Worm (Caenorhabditis elegans): ENCODE results near the gene arp-6.

ce11 chrII:8058769-8059168 is 21.6 kb upstream of the arp-6 start, which contains the start of gene T05H10.8:
- no peak for TF ChIP-seq F57C9.4 (tag; optimal IDR thresholded peaks at IDR 0.05)
- TF ChIP-seq hrde-1 (tag; optimal IDR thresholded peaks at IDR 0.05; ENCODE audit: borderline replicate concordance) = no peak
- TF ChIP-seq egrh-3 (GFP tag; IDR thresholded peaks at IDR 0.05) = no peak
- no peak for TF ChIP-seq Y53G8AR.9 (GFP tag; conservative IDR thresholded peaks at IDR 0.05)
- TF ChIP-seq bed-2 (GFP tag; IDR thresholded peaks at IDR 0.05) = no peak
- TF ChIP-seq sea-2 (GFP tag; IDR thresholded peaks at IDR 0.05) = no peak
- TF ChIP-seq dpl-1 (GFP tag; optimal IDR thresholded peaks at IDR 0.05) = no peak
- no peak for TF ChIP-seq snpc-3.4 (tag; optimal IDR thresholded peaks at IDR 0.05)
- no peak for TF ChIP-seq unc-62 (GFP tag; optimal IDR thresholded peaks at IDR 0.05)
